Worm (Caenorhabditis elegans) whole organism, late embryonic: Measurements from ENCODE around the gene Y22F5A.11.

ENCODE experiments used
- ama-1 ChIP-seq: fragments of 150-350 bp; optimal IDR thresholded peaks from 2 replicates; lab custom pipeline; 2014
- ceh-45 ChIP-seq: fragments of 200-800 bp; sonication (Bioruptor generic); IDR thresholded peaks from 2 replicates; pipeline ENCODE4 v1.3.6; 2022; ENCODE audit warnings: missing genetic modification reagents, missing genetic modification characterization, missing compliant biosample characterization
- dve-1 ChIP-seq: sonication (generic microtip); optimal IDR thresholded peaks from 2 replicates; lab custom pipeline; 2017; ENCODE audit warnings: antibody characterized with exemption, mild to moderate bottlenecking, missing genetic modification characterization, missing compliant biosample characterization
- lin-11 ChIP-seq: fragments of 200-800 bp; sonication (Bioruptor generic); optimal IDR thresholded peaks from 2 replicates; lab custom pipeline; 2018; ENCODE audit warnings: mild to moderate bottlenecking, missing genetic modification characterization, missing compliant biosample characterization
- pax-1 ChIP-seq: fragments of 150-350 bp; optimal IDR thresholded peaks from 2 replicates; lab custom pipeline; 2014; ENCODE audit warnings: missing biosample characterization, missing genetic modification characterization
- pqm-1 ChIP-seq: sonication (generic microtip); optimal IDR thresholded peaks from 2 replicates; lab custom pipeline; 2016; ENCODE audit warnings: missing genetic modification characterization, missing compliant biosample characterization

DNA sequence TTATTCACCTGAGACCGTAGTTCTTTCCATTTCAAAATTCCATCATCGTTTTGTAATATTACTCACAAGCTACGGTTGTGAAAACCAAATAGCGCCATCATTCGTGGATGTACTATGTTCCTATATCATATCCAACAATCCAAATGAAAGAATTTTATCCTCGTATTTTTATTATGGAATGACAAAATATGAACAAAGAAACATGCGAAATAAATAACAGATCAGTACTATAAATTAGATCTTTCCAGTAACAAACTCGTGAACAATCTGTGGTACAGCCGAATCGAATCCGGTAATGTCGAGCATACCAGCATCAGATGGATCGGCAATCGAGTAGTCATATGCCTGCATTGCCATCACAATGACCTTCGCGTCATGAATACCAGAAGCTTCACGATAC lies 22.8 kb downstream of the Y22F5A.11 start:
- TF ChIP-seq pqm-1 (tag; lab: Kevin White, UChicago) (no peak), lin-11 (tag; lab: Kevin White, UChicago) (no peak), pax-1 (tag; lab: Kevin White, UChicago) (no peak), dve-1 (no peak), ceh-45 (GFP tag; lab: Robert Waterston, UW) (no peak), ama-1 (lab: Kevin White, UChicago) (no peak)
